Worm (Caenorhabditis elegans) whole organism, L3 larva: Measurements from ENCODE around the gene anat-1.
"Not testable (repeated sequence)": the region's sequence is repeated elsewhere in the genome, so short reads cannot be mapped to it uniquely, and the experiment has no call there.

Experiments used
- ceh-9 ChIP-seq: sonication (generic microtip); optimal IDR thresholded peaks from 2 replicates; lab custom pipeline; 2018; ENCODE audit warnings: missing biosample characterization, missing genetic modification characterization
- elt-1 ChIP-seq: fragments of 150-350 bp; optimal IDR thresholded peaks from 2 replicates; lab custom pipeline; 2014; ENCODE audit warnings: missing biosample characterization, missing genetic modification characterization
- elt-2 ChIP-seq: sonication (generic microtip); optimal IDR thresholded peaks from 2 replicates; lab custom pipeline; 2016; ENCODE audit warnings: missing genetic modification reagents, mild to moderate bottlenecking, missing genetic modification characterization, missing compliant biosample characterization
- lin-15B ChIP-seq: fragments of 150-350 bp; optimal IDR thresholded peaks from 2 replicates; lab custom pipeline; 2014; ENCODE audit warnings: missing biosample characterization, missing genetic modification characterization
- mml-1 ChIP-seq: fragments of 150-350 bp; sonication (generic microtip); optimal IDR thresholded peaks from 3 replicates; lab custom pipeline; 2014; ENCODE audit warnings: missing biosample characterization, missing genetic modification characterization
- nhr-43 ChIP-seq: sonication (generic microtip); optimal IDR thresholded peaks from 2 replicates; lab custom pipeline; 2016; ENCODE audit warnings: mild to moderate bottlenecking, missing genetic modification characterization, missing compliant biosample characterization; ENCODE audit not compliant: poor library complexity, severe bottlenecking
- zag-1 ChIP-seq: fragments of 150-350 bp; optimal IDR thresholded peaks from 2 replicates; lab custom pipeline; 2014; ENCODE audit warnings: missing biosample characterization, missing genetic modification characterization

anat-1 gene

DNA sequence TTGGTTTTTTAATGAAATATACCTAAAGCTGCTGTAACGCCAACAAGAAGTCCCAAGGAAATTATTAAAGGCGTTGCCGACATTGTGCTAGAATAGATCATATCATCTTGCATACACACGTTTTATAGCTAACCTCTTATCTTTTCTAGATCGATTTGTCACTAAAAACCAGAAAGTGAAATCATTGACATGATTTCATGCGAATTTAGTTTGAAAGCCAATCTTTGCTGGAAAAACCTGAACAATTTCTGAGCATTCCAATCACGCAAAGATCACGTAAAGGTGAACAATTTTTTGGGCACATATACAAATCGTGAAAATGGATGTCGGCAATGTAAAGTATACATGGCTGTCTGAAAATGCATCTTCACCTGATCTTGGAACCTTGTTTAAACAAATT is 51.8 kb downstream of the anat-1 start, which contains the start of gene C17H12.6:
Gene C17H12.6 (minus strand): TSS at position 101 of the 400 bp plus-strand sequence.
- TF ChIP-seq zag-1 (tag; lab: Kevin White, UChicago) (no peak), nhr-43 (tag; lab: Kevin White, UChicago) (no peak), ceh-9 (tag; lab: Kevin White, UChicago) (no peak)

DNA sequence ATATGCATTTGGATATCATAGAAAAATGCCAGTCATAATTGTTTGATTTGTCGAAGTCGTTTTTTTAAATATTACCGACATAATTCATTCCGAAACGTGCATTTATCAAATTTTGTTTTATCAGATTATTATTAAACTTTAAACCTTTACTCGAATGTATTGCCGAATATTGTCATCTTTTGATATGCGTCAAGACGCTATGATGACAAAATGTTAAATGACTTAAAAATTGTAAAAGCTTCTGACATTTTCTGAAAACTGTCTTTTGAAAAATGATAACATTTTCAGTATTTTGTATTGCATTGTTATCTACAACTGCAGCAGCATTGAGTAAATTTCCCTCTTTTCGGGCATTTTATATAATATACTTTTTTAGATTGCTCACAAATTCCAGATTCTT is 54.0 kb downstream of the anat-1 start, which contains the start of gene H20E11.3:
Gene H20E11.3 (plus strand): TSS at position 195 of the 400 bp plus-strand sequence.
- TF ChIP-seq lin-15B (no peak), elt-2 (tag; lab: Kevin White, UChicago) (peak; percentile 56), zag-1 (tag; lab: Kevin White, UChicago) (no peak)

DNA sequence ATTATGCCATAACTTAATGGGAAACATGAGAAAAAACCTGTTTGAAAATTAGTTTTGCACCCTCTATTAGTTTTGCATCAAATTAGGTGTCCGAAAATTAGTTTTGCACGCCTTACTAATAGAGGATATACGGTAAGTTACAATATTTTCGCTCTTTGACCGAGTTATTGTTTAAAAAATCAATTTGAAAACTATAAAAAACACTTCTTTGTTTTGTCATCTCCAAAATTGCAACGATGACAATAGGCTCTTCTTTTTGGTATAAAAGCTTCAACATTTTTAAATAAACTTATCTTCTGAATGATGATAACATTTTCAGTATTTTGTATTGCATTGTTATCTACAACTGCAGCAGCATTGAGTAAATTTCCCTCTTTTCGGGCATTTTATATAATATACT is 56.8 kb downstream of the anat-1 start, which contains the start of gene H20E11.2:
Gene H20E11.2 (plus strand): TSS at position 301 of the 400 bp plus-strand sequence.
- not testable (repeated sequence) for TF ChIP-seq elt-2, elt-1, mml-1 (tag; lab: Kevin White, UChicago)
